Worm (Caenorhabditis elegans): Measurements from ENCODE around the gene hcp-1.

- TF ChIP-seq ets-4 (GFP tag; optimal IDR thresholded peaks at IDR 0.05) (no peak), B0035.1 (tag; optimal IDR thresholded peaks at IDR 0.05) (no peak), ceh-79 (tag; optimal IDR thresholded peaks at IDR 0.05) (no peak), ama-1 (optimal IDR thresholded peaks at IDR 0.05) (no peak), ama-1 (GFP tag; optimal IDR thresholded peaks at IDR 0.05) (no peak), tlf-1 (GFP tag; optimal IDR thresholded peaks at IDR 0.05) (no peak), mxl-1 (tag; optimal IDR thresholded peaks at IDR 0.05) (no peak), nhr-27 (tag; optimal IDR thresholded peaks at IDR 0.05) (no peak), lsy-27 (tag; optimal IDR thresholded peaks at IDR 0.05; ENCODE audit: borderline replicate concordance, insufficient read depth) (no peak), lin-35 (GFP tag; optimal IDR thresholded peaks at IDR 0.05) (no peak), nfya-2 (GFP tag; IDR thresholded peaks at IDR 0.05) (no peak), zfh-2 (GFP tag; conservative IDR thresholded peaks at IDR 0.05) (no peak), tbp1 (GFP tag; optimal IDR thresholded peaks at IDR 0.05) (no peak)
Measured at ce11 chrV:6559105-6559504, 34.9 kb upstream of the hcp-1 start, which contains the start of gene spp-26.
